Worm (Caenorhabditis elegans) whole organism, L4/young adult: ENCODE results near the gene col-156.

ENCODE experiments used
- W03F9.2 ChIP-seq: fragments of 150-350 bp; optimal IDR thresholded peaks from 2 replicates; lab custom pipeline; 2014; ENCODE audit warnings: missing biosample characterization, missing genetic modification characterization
- dao-5 ChIP-seq: sonication (generic microtip); optimal IDR thresholded peaks from 2 replicates; lab custom pipeline; 2016; ENCODE audit warnings: missing genotype, missing genetic modification characterization, moderate library complexity, missing compliant biosample characterization
- him-1 ChIP-seq: sonication (generic microtip); optimal IDR thresholded peaks from 2 replicates; lab custom pipeline; 2016; ENCODE audit warnings: missing genotype, missing genetic modification reagents, missing genetic modification characterization, missing compliant biosample characterization

ce11 chrV:11454917-11455316 lies 4.8 kb upstream of the col-156 start:
- TF ChIP-seq him-1 (tag; lab: Kevin White, UChicago) = no peak
- TF ChIP-seq W03F9.2 (tag; lab: Kevin White, UChicago) = no peak
- TF ChIP-seq dao-5 = no peak
